Worm (Caenorhabditis elegans) whole organism, dauer: ENCODE data around the gene Y82E9BL.1.
"Not testable (repeated sequence)": the region's sequence is repeated elsewhere in the genome, so short reads cannot be mapped to it uniquely, and the experiment has no call there.

Source experiments
- unc-62 ChIP-seq: sonication (generic microtip); optimal IDR thresholded peaks from 2 replicates; lab custom pipeline; 2017; ENCODE audit warnings: missing biosample characterization, missing genetic modification reagents, missing genetic modification characterization

The Y82E9BL.1 gene

ce11 chrIII:1355320-1355719, at the start of gene Y82E9BL.1:
Y82E9BL.1 (minus strand) TSS chrIII:1355420.
- TF ChIP-seq unc-62: no peak

ce11 chrIII:1403108-1403507, 47.9 kb upstream of the Y82E9BL.1 start, which contains the start of gene pals-18:
pals-18 (plus strand) TSS chrIII:1403408.
- TF ChIP-seq unc-62: no peak

- TF ChIP-seq unc-62: no peak
Observed at ce11 chrIII:1401497-1401990, 46.3 kb upstream of the Y82E9BL.1 start, which contains the start of gene pals-19. pals-19 (plus strand) TSS chrIII:1401940.

ce11 chrIII:1399670-1400069, 44.5 kb upstream of the Y82E9BL.1 start, which contains the start of gene pals-16:
pals-16 (plus strand) TSS chrIII:1399970.
- no peak for TF ChIP-seq unc-62

- no peak for TF ChIP-seq unc-62
Observed at ce11 chrIII:1398183-1398582, 43.0 kb upstream of the Y82E9BL.1 start.

ce11 chrIII:1395355-1395754, 40.1 kb upstream of the Y82E9BL.1 start:
- no peak for TF ChIP-seq unc-62

ce11 chrIII:1392763-1393162, 37.5 kb upstream of the Y82E9BL.1 start:
- TF ChIP-seq unc-62: no peak

ce11 chrIII:1391752-1392151, 36.5 kb upstream of the Y82E9BL.1 start, which contains the start of gene pals-17:
pals-17 (minus strand) TSS chrIII:1391852.
- TF ChIP-seq unc-62: no peak

ce11 chrIII:1389988-1390387, 34.8 kb upstream of the Y82E9BL.1 start:
- no peak for TF ChIP-seq unc-62

- no peak for TF ChIP-seq unc-62
Observed at ce11 chrIII:1388274-1389058, 33.2 kb upstream of the Y82E9BL.1 start, which contains the start of gene pals-20. pals-20 (minus strand) TSS chrIII:1388324.

ce11 chrIII:1384694-1385093, 29.5 kb upstream of the Y82E9BL.1 start:
- TF ChIP-seq unc-62: no peak

ce11 chrIII:1384092-1384491, 28.9 kb upstream of the Y82E9BL.1 start, which contains the start of the genes fbxa-138 and Y82E9BR.5:
fbxa-138 (minus strand) TSS chrIII:1384252.
Y82E9BR.5 (plus strand) TSS chrIII:1384370.
- no peak for TF ChIP-seq unc-62

ce11 chrIII:1383483-1383882, 28.3 kb upstream of the Y82E9BL.1 start:
- TF ChIP-seq unc-62: no peak

ce11 chrIII:1380535-1381274, 25.5 kb upstream of the Y82E9BL.1 start, which contains the start of the genes pals-21 and Y82E9BR.6:
pals-21 (minus strand) TSS chrIII:1380635.
Y82E9BR.6 (plus strand) TSS chrIII:1381224.
- TF ChIP-seq unc-62: no peak

ce11 chrIII:1377903-1378302, 22.7 kb upstream of the Y82E9BL.1 start, which contains the start of gene pals-40:
pals-40 (minus strand) TSS chrIII:1378003.
- not testable (repeated sequence) for TF ChIP-seq unc-62

ce11 chrIII:1375491-1375890, 20.3 kb upstream of the Y82E9BL.1 start, which contains the start of gene Y82E9BR.10:
Y82E9BR.10 (minus strand) TSS chrIII:1375591.
- TF ChIP-seq unc-62: not testable (repeated sequence)

- TF ChIP-seq unc-62: no peak
Observed at ce11 chrIII:1374355-1374807, 19.2 kb upstream of the Y82E9BL.1 start, which contains the start of gene Y82E9BR.20. Y82E9BR.20 (plus strand) TSS chrIII:1374405.
